Fruit fly (Drosophila melanogaster): ENCODE data around the gene CG12177.

DNA sequence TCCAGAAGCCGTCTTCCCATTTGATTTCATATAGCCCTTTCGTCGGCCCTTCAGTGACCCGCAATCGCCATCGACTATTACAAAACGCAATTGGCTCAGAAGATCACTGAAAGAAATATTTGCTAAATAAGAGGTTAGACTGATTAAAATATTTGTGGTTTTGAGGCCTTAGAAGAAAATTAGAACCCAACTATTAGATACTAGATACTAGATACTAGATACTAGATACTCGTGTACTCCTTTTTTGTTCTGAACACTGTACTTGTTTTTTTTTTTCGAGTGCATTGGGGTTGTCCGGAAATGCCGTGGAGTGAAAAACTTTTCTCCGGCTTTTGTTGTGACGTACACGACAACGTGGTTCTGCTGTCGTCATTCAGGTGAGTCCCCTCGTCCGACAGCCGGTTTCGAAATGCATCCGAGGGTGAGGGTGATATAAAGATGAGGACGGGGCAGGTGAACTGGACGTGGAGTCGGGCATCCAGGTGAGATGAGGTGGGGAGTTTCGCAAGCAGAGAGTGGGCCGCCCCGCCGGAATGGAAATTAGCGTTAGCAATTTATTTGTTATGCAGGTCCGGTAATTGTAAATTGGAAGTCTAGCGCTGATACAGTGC is 49.9 kb downstream of the CG12177 start:
- TF ChIP-seq OdsH (GFP tag; optimal IDR thresholded peaks at IDR 0.05) (no peak), psq (GFP tag; optimal IDR thresholded peaks at IDR 0.05) (no peak), GATAd (GFP tag; optimal IDR thresholded peaks at IDR 0.05) (no peak), br (GFP tag; optimal IDR thresholded peaks at IDR 0.05) (no peak), CG32264 (GFP tag; optimal IDR thresholded peaks at IDR 0.05) (no peak), Hr83 (GFP tag; optimal IDR thresholded peaks at IDR 0.05; ENCODE audit: poor library complexity, severe bottlenecking) (no peak), usp (GFP tag; optimal IDR thresholded peaks at IDR 0.05) (no peak), lola (GFP tag; optimal IDR thresholded peaks at IDR 0.05) (no peak)

Data from whole organism, wandering third instar larva.